Fruit fly (Drosophila melanogaster) whole organism, wandering third instar larva: Measurements from ENCODE around the gene CG4404.

Source experiments
- Abd-B ChIP-seq: fragments of >200 bp; optimal IDR thresholded peaks from 2 replicates; lab custom pipeline; 2017; ENCODE audit warnings: missing biosample characterization, missing genetic modification characterization
- CG9705 ChIP-seq: fragments of 200-800 bp; sonication (Bioruptor generic); optimal IDR thresholded peaks from 2 replicates; lab custom pipeline; 2018; ENCODE audit warnings: missing biosample characterization, mild to moderate bottlenecking, missing genetic modification characterization
- Dfd ChIP-seq: fragments of >200 bp; optimal IDR thresholded peaks from 2 replicates; lab custom pipeline; 2017; ENCODE audit warnings: missing biosample characterization, missing genetic modification characterization
- Dif ChIP-seq: fragments of 200-275, 200-300 bp; sonication (Bioruptor generic); optimal IDR thresholded peaks from 2 replicates; lab custom pipeline; 2018; ENCODE audit warnings: missing biosample characterization, missing genetic modification characterization; ENCODE audit not compliant: partially characterized antibody
- GATAd ChIP-seq: sonication (Bioruptor generic); optimal IDR thresholded peaks from 2 replicates; lab custom pipeline; 2016; ENCODE audit warnings: missing biosample characterization, missing genetic modification characterization
- HLH106 ChIP-seq: fragments of 200-800 bp; optimal IDR thresholded peaks from 3 replicates; lab custom pipeline; 2019; ENCODE audit warnings: missing biosample characterization, mild to moderate bottlenecking, missing genetic modification characterization, moderate library complexity
- Hnf4 ChIP-seq: fragments of 200-800 bp; sonication (Bioruptor generic); optimal IDR thresholded peaks from 2 replicates; lab custom pipeline; 2016; ENCODE audit warnings: missing biosample characterization, mild to moderate bottlenecking, missing genetic modification characterization
- Hr78 ChIP-seq: fragments of >200 bp; optimal IDR thresholded peaks from 2 replicates; lab custom pipeline; 2017; ENCODE audit warnings: missing biosample characterization, missing genetic modification characterization
- Jra ChIP-seq: sonication (Bioruptor generic); optimal IDR thresholded peaks from 2 replicates; lab custom pipeline; 2016; ENCODE audit warnings: missing biosample characterization, missing genetic modification characterization
- Mio ChIP-seq: sonication (Bioruptor generic); optimal IDR thresholded peaks from 2 replicates; lab custom pipeline; 2016; ENCODE audit warnings: missing biosample characterization, missing genetic modification characterization
- Myc ChIP-seq: fragments of >200 bp; optimal IDR thresholded peaks from 2 replicates; lab custom pipeline; 2017
- N ChIP-seq: fragments of >200 bp; optimal IDR thresholded peaks from 2 replicates; lab custom pipeline; 2018; ENCODE audit warnings: missing biosample characterization, missing external identifiers, missing genetic modification characterization
- OdsH ChIP-seq: fragments of 200-800 bp; sonication (Bioruptor generic); optimal IDR thresholded peaks from 2 replicates; lab custom pipeline; 2016; ENCODE audit warnings: missing biosample characterization, mild to moderate bottlenecking, missing genetic modification characterization
- Rel ChIP-seq, 2 experiments: fragments of 200-800 bp; sonication (Bioruptor generic) in 1 of 2; optimal IDR thresholded peaks; 2 replicates in 1 of 2; 3 replicates in 1 of 2; lab custom pipeline; 2016 to 2019; ENCODE audit warnings: mild to moderate bottlenecking in 2 of 2, missing biosample characterization in 2 of 2, missing genetic modification characterization in 2 of 2, moderate library complexity in 1 of 2
- Sp1 ChIP-seq: fragments of 200-800 bp; sonication (Bioruptor generic); optimal IDR thresholded peaks from 3 replicates; lab custom pipeline; 2019; ENCODE audit warnings: missing biosample characterization, mild to moderate bottlenecking, missing genetic modification characterization, moderate library complexity
- Vsx2 ChIP-seq: fragments of 200-300, 225-300 bp; sonication (Bioruptor generic); optimal IDR thresholded peaks from 2 replicates; lab custom pipeline; 2018; ENCODE audit warnings: missing biosample characterization, missing genetic modification characterization; ENCODE audit not compliant: partially characterized antibody
- dl ChIP-seq, 2 experiments: fragments of 175-275, 200-275 bp in 1 of 2; fragments of 200-275 bp in 1 of 2; sonication (Bioruptor generic); optimal IDR thresholded peaks; lab custom pipeline; 2018; ENCODE audit warnings: mild to moderate bottlenecking in 2 of 2, missing biosample characterization in 2 of 2, missing genetic modification characterization in 2 of 2, moderate library complexity in 2 of 2; ENCODE audit not compliant: partially characterized antibody in 2 of 2, insufficient read depth in 1 of 2
- dmrt93B ChIP-seq: fragments of 200-800 bp; sonication (Bioruptor generic); optimal IDR thresholded peaks from 2 replicates; lab custom pipeline; 2018; ENCODE audit warnings: missing biosample characterization, mild to moderate bottlenecking, missing genetic modification characterization
- ey ChIP-seq: fragments of 200-800 bp; sonication (Bioruptor generic); optimal IDR thresholded peaks from 2 replicates; lab custom pipeline; 2016; ENCODE audit warnings: missing biosample characterization, missing genetic modification characterization
- fru ChIP-seq: fragments of 200-800 bp; sonication (Bioruptor generic); optimal IDR thresholded peaks from 3 replicates; lab custom pipeline; 2016; ENCODE audit warnings: missing biosample characterization, mild to moderate bottlenecking, missing genetic modification characterization
- h ChIP-seq: fragments of 200-800 bp; sonication (Bioruptor generic); optimal IDR thresholded peaks from 3 replicates; lab custom pipeline; 2016; ENCODE audit warnings: missing biosample characterization, mild to moderate bottlenecking, missing genetic modification characterization
- jim ChIP-seq: fragments of 175-275, 200-325 bp; sonication (Bioruptor generic); optimal IDR thresholded peaks from 2 replicates; lab custom pipeline; 2016; ENCODE audit warnings: missing biosample characterization, mild to moderate bottlenecking, missing genetic modification characterization
- lola ChIP-seq: fragments of >200 bp; optimal IDR thresholded peaks from 2 replicates; lab custom pipeline; 2017; ENCODE audit warnings: missing biosample characterization, missing genetic modification characterization
- psq ChIP-seq: fragments of 200-800 bp; sonication (Bioruptor generic); optimal IDR thresholded peaks from 3 replicates; lab custom pipeline; 2017; ENCODE audit warnings: missing biosample characterization, mild to moderate bottlenecking, missing genetic modification characterization, moderate library complexity
- rgr ChIP-seq: fragments of 200-800 bp; sonication (Bioruptor generic); optimal IDR thresholded peaks from 3 replicates; lab custom pipeline; 2016; ENCODE audit warnings: missing biosample characterization, mild to moderate bottlenecking, missing genetic modification characterization
- sv ChIP-seq: fragments of 200-800 bp; sonication (Bioruptor generic); optimal IDR thresholded peaks from 3 replicates; lab custom pipeline; 2016; ENCODE audit warnings: missing biosample characterization, missing genetic modification characterization
- tai ChIP-seq: sonication (Bioruptor generic); optimal IDR thresholded peaks from 2 replicates; lab custom pipeline; 2016; ENCODE audit warnings: missing biosample characterization, missing genetic modification characterization
- usp ChIP-seq: fragments of >200 bp; optimal IDR thresholded peaks from 2 replicates; lab custom pipeline; 2017; ENCODE audit warnings: missing biosample characterization, missing genetic modification characterization
- woc ChIP-seq: sonication (Bioruptor generic); optimal IDR thresholded peaks from 2 replicates; lab custom pipeline; 2016; ENCODE audit warnings: missing biosample characterization, mild to moderate bottlenecking, missing genetic modification characterization

CG4404 gene

DNA sequence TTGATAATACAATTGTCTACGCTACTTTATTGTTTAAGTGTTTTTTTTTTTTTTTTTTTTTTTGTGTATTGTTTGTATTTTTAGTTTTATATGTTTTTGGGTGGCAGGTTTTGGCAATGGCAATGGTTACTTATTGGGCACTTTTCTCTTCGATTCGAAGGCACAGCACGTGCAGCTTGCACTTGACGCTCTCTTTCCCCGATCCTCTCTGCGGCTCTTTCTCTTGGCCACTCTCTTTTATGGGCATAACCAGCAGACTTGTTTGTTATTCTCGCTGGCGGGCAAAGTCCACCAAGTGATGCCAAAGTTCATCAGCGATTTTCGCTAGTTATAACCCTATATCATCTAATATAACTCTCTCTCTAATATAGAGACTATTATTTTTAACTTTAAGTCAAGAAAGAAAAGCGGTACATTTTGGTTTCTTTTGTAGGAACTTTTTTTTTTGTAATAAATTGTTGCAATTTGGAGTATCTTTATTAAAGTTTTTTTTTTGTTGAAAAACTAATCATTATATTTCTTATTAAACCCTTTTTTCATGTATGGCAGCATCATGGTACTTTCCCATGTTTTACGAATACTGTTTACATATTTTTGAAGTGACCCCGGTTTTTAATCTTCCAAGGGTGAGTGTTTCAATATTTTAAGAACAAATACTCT is 15.5 kb downstream of the CG4404 start:
- no peak for TF ChIP-seq psq
- TF ChIP-seq Abd-B: no peak
- TF ChIP-seq Rel (GFP tag; optimal IDR thresholded peaks at IDR 0.05; lab: Kevin White, UChicago): no peak
- peak; percentile 79 for TF ChIP-seq Rel (tag; optimal IDR thresholded peaks at IDR 0.05; lab: Kevin White, UChicago)
- TF ChIP-seq tai (GFP tag; lab: Kevin White, UChicago): no peak
- peak; percentile 55 for TF ChIP-seq Dif (GFP tag; lab: Kevin White, UChicago)
- TF ChIP-seq rgr (GFP tag; lab: Kevin White, UChicago): no peak
- TF ChIP-seq Sp1 (GFP tag; lab: Kevin White, UChicago): no peak
- no peak for TF ChIP-seq Vsx2
- no peak for TF ChIP-seq dmrt93B
- TF ChIP-seq sv (GFP tag; lab: Kevin White, UChicago): no peak
- TF ChIP-seq Mio (GFP tag; lab: Kevin White, UChicago): no peak
- TF ChIP-seq Myc: no peak
- TF ChIP-seq jim: no peak
- peak; percentile 34 to 67 for TF ChIP-seq dl (GFP tag; optimal IDR thresholded peaks at IDR 0.05; lab: Kevin White, UChicago; ENCODE audit: insufficient read depth in 1 of 2, partially characterized antibody in 2 of 2)
- no peak for TF ChIP-seq fru (GFP tag; lab: Kevin White, UChicago)
- TF ChIP-seq Hr78 (GFP tag; lab: Kevin White, UChicago): no peak
- no peak for TF ChIP-seq HLH106 (tag; lab: Kevin White, UChicago)
- peak; percentile 57 for TF ChIP-seq Hnf4
- TF ChIP-seq GATAd (GFP tag; lab: Kevin White, UChicago): no peak
- TF ChIP-seq N (GFP tag; lab: Kevin White, UChicago): no peak

DNA sequence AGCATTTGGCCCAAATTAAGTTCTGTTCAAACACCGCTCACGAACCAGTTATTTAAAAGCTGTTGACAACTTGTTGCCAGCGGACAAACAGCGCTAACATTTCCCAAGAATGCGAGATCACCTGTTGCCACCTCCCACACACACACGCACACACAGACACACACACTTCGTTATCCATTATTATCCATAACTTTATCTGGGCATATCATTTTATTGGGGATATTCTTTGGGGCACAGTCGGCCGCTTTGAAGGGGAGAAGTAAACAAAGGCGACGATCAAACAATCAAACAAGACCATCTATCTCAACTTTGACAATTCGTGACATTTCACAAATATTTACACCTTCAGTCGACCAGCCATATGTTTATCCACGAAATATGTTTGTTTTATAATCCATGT is 16.7 kb downstream of the CG4404 start:
- TF ChIP-seq Sp1 (GFP tag; lab: Kevin White, UChicago) (no peak), Dfd (GFP tag; lab: Kevin White, UChicago) (peak; percentile 14)

DNA sequence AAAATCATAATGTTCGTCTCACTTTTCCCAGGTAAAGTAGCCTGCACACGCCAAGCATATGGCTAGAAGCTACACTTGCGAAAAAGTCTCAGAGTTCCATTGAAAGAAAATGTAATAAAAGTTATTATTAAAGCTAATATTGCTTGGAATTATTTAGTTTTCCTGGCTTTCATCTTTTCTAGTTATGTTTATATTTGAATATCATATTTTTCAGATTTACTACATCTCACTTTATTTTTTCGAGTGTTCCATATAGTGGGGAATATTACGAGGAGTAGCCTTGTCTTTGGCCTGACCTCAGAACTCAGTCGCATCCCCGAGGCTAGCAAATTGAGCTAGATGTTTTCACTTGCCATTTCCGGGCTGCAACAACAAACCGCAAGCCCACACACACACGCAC is 18.3 kb downstream of the CG4404 start:
- TF ChIP-seq CG9705 (GFP tag; lab: Kevin White, UChicago) (no peak), Sp1 (GFP tag; lab: Kevin White, UChicago) (no peak), ey (GFP tag; lab: Kevin White, UChicago) (no peak), fru (GFP tag; lab: Kevin White, UChicago) (no peak), tai (GFP tag; lab: Kevin White, UChicago) (no peak), usp (GFP tag; lab: Kevin White, UChicago) (no peak), Vsx2 (no peak), woc (GFP tag; lab: Kevin White, UChicago) (no peak), N (GFP tag; lab: Kevin White, UChicago) (no peak), HLH106 (tag; lab: Kevin White, UChicago) (no peak), Dif (GFP tag; lab: Kevin White, UChicago) (no peak), psq (no peak), lola (GFP tag; lab: Kevin White, UChicago) (no peak), Jra (GFP tag; lab: Kevin White, UChicago) (no peak), OdsH (no peak), Myc (no peak)

DNA sequence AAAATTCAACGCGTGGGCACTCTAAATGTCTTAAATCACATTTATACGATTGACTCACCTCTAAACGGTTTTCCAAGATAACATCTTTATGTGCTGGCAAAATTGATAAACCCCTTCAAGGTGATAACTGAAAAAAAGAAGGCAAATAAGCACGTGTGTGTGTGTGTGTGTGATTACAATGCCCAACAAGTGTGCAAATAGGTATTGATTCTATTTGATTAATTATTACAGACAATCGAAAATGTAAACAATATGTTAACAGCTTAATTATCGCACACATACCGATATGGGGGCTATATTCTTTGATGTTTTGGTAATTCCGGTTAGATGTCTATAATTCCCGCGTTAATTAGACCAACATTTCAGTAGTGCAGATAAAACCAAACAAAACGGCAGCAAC is 19.3 kb downstream of the CG4404 start:
- TF ChIP-seq h: no peak
- TF ChIP-seq, all 38 proteins: peak for 0

DNA sequence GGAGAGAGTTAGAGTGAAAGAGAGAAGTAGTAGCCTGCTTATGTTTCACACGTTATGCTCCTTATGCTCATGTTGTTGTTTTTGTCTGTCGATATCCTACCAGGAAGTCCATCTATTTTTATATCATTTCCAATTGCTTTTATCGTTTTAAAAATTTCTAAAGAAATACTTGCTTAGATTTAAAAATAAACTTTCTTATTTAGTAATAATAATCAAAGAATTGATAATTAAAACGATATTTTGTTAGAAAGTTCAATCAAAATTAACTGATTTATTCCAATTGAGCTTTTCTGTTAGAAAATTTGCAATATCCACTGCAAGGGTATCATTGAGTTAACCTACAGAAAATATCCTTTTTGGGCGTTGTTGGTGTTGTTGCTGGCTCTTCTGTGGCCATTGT is 36.0 kb downstream of the CG4404 start:
- TF ChIP-seq Mio (GFP tag; lab: Kevin White, UChicago): no peak
- peak; percentile 4 for TF ChIP-seq HLH106 (tag; lab: Kevin White, UChicago)
- no peak for TF ChIP-seq Abd-B

DNA sequence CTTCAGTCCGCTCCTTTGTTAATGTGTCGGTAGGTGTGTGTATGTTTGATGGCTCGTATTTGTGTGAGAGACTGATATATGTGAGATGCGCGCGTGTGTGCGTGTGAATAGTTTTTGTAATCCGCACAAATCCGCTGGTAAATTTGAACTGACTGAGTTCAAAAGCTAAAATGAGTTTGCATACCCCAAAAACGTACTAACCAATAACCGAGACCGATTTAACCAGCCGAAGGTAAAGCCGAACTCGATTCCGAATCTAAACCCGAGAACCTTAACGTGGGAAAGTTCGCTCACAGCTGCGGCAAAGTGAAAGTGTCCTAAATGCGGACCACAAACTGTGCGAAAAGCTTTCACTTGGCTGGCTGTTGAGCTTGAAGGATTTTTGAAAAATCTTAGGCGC is 37.2 kb downstream of the CG4404 start:
- TF ChIP-seq psq (no peak), Dfd (GFP tag; lab: Kevin White, UChicago) (no peak)
